Fruit fly (Drosophila melanogaster) whole organism, embryonic: ENCODE data around the gene CG13894.

Experiments
- Atf6 ChIP-seq: fragments of 200-800 bp; sonication (Bioruptor generic); IDR thresholded peaks from 2 replicates; pipeline ENCODE4 v1.3.6; 2022; ENCODE audit warnings: missing biosample characterization, missing genetic modification characterization
- Bgb ChIP-seq: fragments of 200-800 bp; sonication (Bioruptor generic); IDR thresholded peaks from 2 replicates; pipeline ENCODE4 v1.3.6; 2022; ENCODE audit warnings: missing biosample characterization, missing genetic modification characterization; ENCODE audit not compliant: partially characterized antibody
- CG10321 ChIP-seq: fragments of 200-800 bp; sonication (Bioruptor generic); IDR thresholded peaks from 2 replicates; pipeline ENCODE4 v1.3.6; 2022; ENCODE audit warnings: missing biosample characterization, missing genetic modification characterization
- CG10462 ChIP-seq: fragments of 200-800 bp; sonication (Bioruptor generic); optimal IDR thresholded peaks from 2 replicates; lab custom pipeline; 2016; ENCODE audit warnings: missing biosample characterization, missing genetic modification characterization
- CG11723 ChIP-seq: fragments of 200-800 bp; sonication (Bioruptor generic); optimal IDR thresholded peaks from 2 replicates; lab custom pipeline; 2017; ENCODE audit warnings: missing biosample characterization, mild to moderate bottlenecking, missing genetic modification characterization
- CG12236 ChIP-seq: fragments of 200-800 bp; sonication (Bioruptor generic); optimal IDR thresholded peaks from 2 replicates; lab custom pipeline; 2016; ENCODE audit warnings: missing biosample characterization, missing genetic modification characterization
- CG14860 ChIP-seq: fragments of 200-800 bp; sonication (Bioruptor generic); IDR thresholded peaks from 3 replicates; pipeline ENCODE4 v1.3.6; 2022; ENCODE audit warnings: missing biosample characterization, missing genetic modification characterization; ENCODE audit not compliant: partially characterized antibody
- CG15073 ChIP-seq: fragments of 200-800 bp; sonication (Bioruptor generic); optimal IDR thresholded peaks from 2 replicates; lab custom pipeline; 2016; ENCODE audit warnings: missing biosample characterization, missing genetic modification characterization
- CG16779 ChIP-seq: fragments of 200-800 bp; sonication (Bioruptor generic); IDR thresholded peaks from 2 replicates; pipeline ENCODE4 v1.3.6; 2022; ENCODE audit warnings: missing biosample characterization, missing genetic modification characterization
- CG17568 ChIP-seq: fragments of 200-800 bp; sonication (Bioruptor generic); optimal IDR thresholded peaks from 2 replicates; lab custom pipeline; 2018; ENCODE audit warnings: missing biosample characterization, mild to moderate bottlenecking, missing genetic modification characterization, moderate library complexity
- CG2120 ChIP-seq: fragments of 200-800 bp; sonication (Bioruptor generic); optimal IDR thresholded peaks from 3 replicates; lab custom pipeline; 2016; ENCODE audit warnings: missing biosample characterization, missing genetic modification characterization
- CG2202 ChIP-seq: fragments of 200-800 bp; sonication (Bioruptor generic); optimal IDR thresholded peaks from 2 replicates; lab custom pipeline; 2018; ENCODE audit warnings: missing biosample characterization, mild to moderate bottlenecking, missing genetic modification characterization
- CG43689 ChIP-seq: fragments of 200-800 bp; sonication (Bioruptor generic); IDR thresholded peaks from 2 replicates; pipeline ENCODE4 v1.3.6; 2022; ENCODE audit warnings: missing biosample characterization, missing genetic modification characterization
- CG4707 ChIP-seq: fragments of 200-800 bp; sonication (Bioruptor generic); optimal IDR thresholded peaks from 2 replicates; lab custom pipeline; 2018; ENCODE audit warnings: missing biosample characterization, mild to moderate bottlenecking, missing genetic modification characterization, moderate library complexity
- CG5180 ChIP-seq: fragments of 200-800 bp; sonication (Bioruptor generic); optimal IDR thresholded peaks from 3 replicates; lab custom pipeline; 2017; ENCODE audit warnings: missing biosample characterization, missing genetic modification characterization, mild to moderate bottlenecking, moderate library complexity, missing genetic modification reagents
- CG6813 ChIP-seq: fragments of 200-800 bp; sonication (Bioruptor generic); optimal IDR thresholded peaks from 2 replicates; lab custom pipeline; 2017; ENCODE audit warnings: missing biosample characterization, missing genetic modification characterization, mild to moderate bottlenecking, moderate library complexity, missing genetic modification reagents
- CG8290 ChIP-seq, 3 experiments: fragments of 200-800 bp; sonication (Bioruptor generic); optimal IDR thresholded peaks; 2 replicates each; lab custom pipeline; 2016 to 2019; ENCODE audit warnings: missing biosample characterization in 3 of 3, missing genetic modification characterization in 3 of 3, mild to moderate bottlenecking in 2 of 3, moderate library complexity in 1 of 3
- CG8944 ChIP-seq: fragments of 200-800 bp; sonication (Bioruptor generic); optimal IDR thresholded peaks from 3 replicates; lab custom pipeline; 2016; ENCODE audit warnings: missing biosample characterization, missing genetic modification characterization
- CG9797 ChIP-seq: fragments of 200-800 bp; sonication (Bioruptor generic); optimal IDR thresholded peaks from 3 replicates; lab custom pipeline; 2018; ENCODE audit warnings: missing biosample characterization, mild to moderate bottlenecking, missing genetic modification characterization
- CrebB ChIP-seq: fragments of 200-800 bp; sonication (Bioruptor generic); optimal IDR thresholded peaks from 3 replicates; lab custom pipeline; 2018; ENCODE audit warnings: missing biosample characterization, mild to moderate bottlenecking, missing genetic modification characterization
- D ChIP-seq, 2 experiments: fragments of 200-800 bp in 1 of 2; fragments of >200 bp in 1 of 2; sonication (Bioruptor generic) in 1 of 2; optimal IDR thresholded peaks; 2 replicates in 1 of 2; 3 replicates in 1 of 2; lab custom pipeline; 2017; ENCODE audit warnings: mild to moderate bottlenecking in 1 of 2, missing biosample characterization in 1 of 2, missing genetic modification characterization in 1 of 2, missing genetic modification reagents in 1 of 2
- Dip2 ChIP-seq: fragments of 200-800 bp; sonication (Bioruptor generic); IDR thresholded peaks from 2 replicates; pipeline ENCODE4 v1.3.6; 2022; ENCODE audit warnings: missing biosample characterization, missing genetic modification characterization
- Dll ChIP-seq: fragments of 200-800 bp; sonication (Bioruptor generic); IDR thresholded peaks from 4 replicates; pipeline ENCODE4 v1.3.6; 2022; ENCODE audit warnings: missing biosample characterization, missing genetic modification characterization; ENCODE audit not compliant: partially characterized antibody
- Doc2 ChIP-seq: fragments of 200-800 bp; sonication (Bioruptor generic); IDR thresholded peaks from 2 replicates; pipeline ENCODE4 v1.3.6; 2022; ENCODE audit warnings: missing biosample characterization, missing genetic modification characterization
- Gug ChIP-seq: fragments of 200-800 bp; sonication (Bioruptor generic); IDR thresholded peaks from 4 replicates; pipeline ENCODE4 v1.3.6; 2022; ENCODE audit warnings: missing biosample characterization, missing genetic modification characterization
- Hmr ChIP-seq: fragments of 200-800 bp; sonication (Bioruptor generic); optimal IDR thresholded peaks from 3 replicates; lab custom pipeline; 2017; ENCODE audit warnings: mild to moderate bottlenecking, missing biosample characterization, missing genetic modification reagents, missing genetic modification characterization
- Oaz ChIP-seq: fragments of 200-800 bp; sonication (Bioruptor generic); IDR thresholded peaks from 2 replicates; pipeline ENCODE4 v1.3.6; 2022; ENCODE audit warnings: missing biosample characterization, missing genetic modification characterization
- Sox102F ChIP-seq: fragments of 200-800 bp; sonication (Bioruptor generic); optimal IDR thresholded peaks from 2 replicates; lab custom pipeline; 2018; ENCODE audit warnings: missing biosample characterization, mild to moderate bottlenecking, missing genetic modification characterization, moderate library complexity
- Trl ChIP-seq, 3 experiments: fragments of >200 bp in 2 of 3; fragments of 200-800 bp in 1 of 3; sonication (Bioruptor generic) in 1 of 3; optimal IDR thresholded peaks; 2 replicates in 1 of 3; 3 replicates in 2 of 3; lab custom pipeline; 2016 to 2017; ENCODE audit warnings: missing biosample characterization in 1 of 3, missing genetic modification characterization in 1 of 3
- Vsx1 ChIP-seq: fragments of 200-800 bp; sonication (Bioruptor generic); optimal IDR thresholded peaks from 2 replicates; lab custom pipeline; 2017; ENCODE audit warnings: missing biosample characterization, mild to moderate bottlenecking, missing genetic modification characterization, missing genetic modification reagents
- ara ChIP-seq: fragments of 200-800 bp; sonication (Bioruptor generic); IDR thresholded peaks from 2 replicates; pipeline ENCODE4 v1.3.6; 2022; ENCODE audit warnings: missing biosample characterization, missing genetic modification characterization
- bowl ChIP-seq: fragments of 200-800 bp; sonication (Bioruptor generic); IDR thresholded peaks from 2 replicates; pipeline ENCODE4 v1.3.6; 2022; ENCODE audit warnings: missing biosample characterization, missing genetic modification characterization
- chinmo ChIP-seq: fragments of 200-800 bp; sonication (Bioruptor generic); IDR thresholded peaks from 4 replicates; pipeline ENCODE4 v1.3.6; 2022; ENCODE audit warnings: missing biosample characterization, missing genetic modification characterization; ENCODE audit not compliant: partially characterized antibody
- fd3F ChIP-seq: fragments of 200-800 bp; sonication (Bioruptor generic); optimal IDR thresholded peaks from 2 replicates; lab custom pipeline; 2018; ENCODE audit warnings: missing biosample characterization, mild to moderate bottlenecking, missing genetic modification characterization, moderate library complexity
- grn ChIP-seq: fragments of 200-800 bp; sonication (Bioruptor generic); optimal IDR thresholded peaks from 3 replicates; lab custom pipeline; 2017; ENCODE audit warnings: missing biosample characterization, missing genetic modification characterization
- ham ChIP-seq: fragments of 200-800 bp; sonication (Bioruptor generic); IDR thresholded peaks from 2 replicates; pipeline ENCODE4 v1.3.6; 2022; ENCODE audit warnings: missing biosample characterization, missing genetic modification characterization
- jumu ChIP-seq: fragments of 200-800 bp; sonication (Bioruptor generic); optimal IDR thresholded peaks from 3 replicates; lab custom pipeline; 2016; ENCODE audit warnings: missing biosample characterization, missing genetic modification characterization
- klu ChIP-seq: fragments of 200-800 bp; sonication (Bioruptor generic); IDR thresholded peaks from 2 replicates; pipeline ENCODE4 v1.3.6; 2022; ENCODE audit warnings: missing biosample characterization, missing genetic modification characterization
- pan ChIP-seq, 4 experiments: fragments of >200 bp in 3 of 4; fragments of 200-800 bp in 1 of 4; sonication (Bioruptor generic) in 1 of 4; optimal IDR thresholded peaks in 3 of 4; IDR thresholded peaks in 1 of 4; 2 replicates each; pipeline versions ENCODE4 v1.3.6 to Lab custom; 2017 to 2022; ENCODE audit warnings: missing biosample characterization in 2 of 4, missing genetic modification characterization in 2 of 4, mixed read lengths in 1 of 4
- prd ChIP-seq, 3 experiments: fragments of >200 bp in 2 of 3; fragments of 200-800 bp in 1 of 3; sonication (Bioruptor generic) in 1 of 3; optimal IDR thresholded peaks in 2 of 3; IDR thresholded peaks in 1 of 3; 2 replicates in 2 of 3; 3 replicates in 1 of 3; pipeline versions ENCODE4 v1.3.6 to Lab custom; 2017 to 2022; ENCODE audit warnings: missing biosample characterization in 1 of 3, missing genetic modification characterization in 1 of 3
- pros ChIP-seq: fragments of 200-800 bp; sonication (Bioruptor generic); optimal IDR thresholded peaks from 3 replicates; lab custom pipeline; 2019; ENCODE audit warnings: missing biosample characterization, mild to moderate bottlenecking, missing genetic modification characterization, moderate library complexity
- row ChIP-seq: fragments of 200-800 bp; sonication (Bioruptor generic); IDR thresholded peaks from 3 replicates; pipeline ENCODE4 v1.3.6; 2022; ENCODE audit warnings: missing biosample characterization, missing genetic modification characterization
- sna ChIP-seq: fragments of 200-800 bp; sonication (Bioruptor generic); IDR thresholded peaks from 2 replicates; pipeline ENCODE4 v1.3.6; 2022; ENCODE audit warnings: missing biosample characterization, missing genetic modification characterization; ENCODE audit not compliant: partially characterized antibody
- tap ChIP-seq: fragments of 200-800 bp; optimal IDR thresholded peaks from 3 replicates; lab custom pipeline; 2019; ENCODE audit warnings: missing biosample characterization, mild to moderate bottlenecking, missing genetic modification characterization, moderate library complexity
- tio ChIP-seq: fragments of 200-800 bp; sonication (Bioruptor generic); optimal IDR thresholded peaks from 2 replicates; lab custom pipeline; 2017; ENCODE audit warnings: missing biosample characterization, missing genetic modification characterization, inconsistent platforms
- wek ChIP-seq: fragments of 200-800 bp; sonication (Bioruptor generic); optimal IDR thresholded peaks from 3 replicates; lab custom pipeline; 2018; ENCODE audit warnings: missing biosample characterization, mild to moderate bottlenecking, missing genetic modification characterization, moderate library complexity

Gene CG13894

DNA sequence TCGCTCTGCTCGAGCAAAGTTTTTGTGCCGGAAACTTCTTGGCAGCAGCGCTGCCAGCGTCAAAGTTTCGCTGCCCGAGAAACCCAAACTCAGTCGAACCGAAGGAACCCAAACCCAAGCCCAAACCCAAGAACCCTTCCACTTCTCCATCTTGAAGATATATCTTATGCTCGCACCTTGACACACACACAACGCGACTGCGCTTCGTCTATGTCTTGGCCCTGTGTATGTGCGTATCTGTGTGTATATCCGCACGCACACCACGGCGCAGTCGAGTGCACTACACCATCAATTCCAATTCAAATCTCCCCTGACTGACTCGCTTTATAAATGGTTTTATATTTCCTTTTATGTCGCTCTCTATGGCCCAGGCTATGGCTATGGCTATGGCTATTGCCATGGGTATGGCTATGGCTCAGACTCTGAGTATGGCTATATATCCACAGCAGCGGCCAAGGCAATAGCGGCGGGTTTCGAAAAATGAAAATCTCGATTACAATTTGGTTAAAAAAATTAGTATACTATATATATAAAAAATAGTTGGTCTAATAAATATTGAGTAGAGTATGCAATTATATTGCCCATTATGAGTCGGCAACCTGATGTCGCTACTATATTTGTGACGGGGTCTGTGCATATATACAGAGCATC lies 2.4 kb downstream of the CG13894 start (continued):
- peak; percentile 59 for TF ChIP-seq CG8944 (GFP tag; lab: Kevin White, UChicago)
- peak; percentile 70 for TF ChIP-seq CG10321 (GFP tag; lab: Robert Waterston, UW)
- peak; percentile 96 for TF ChIP-seq tap (tag; lab: Kevin White, UChicago)
- peak; percentile 94 for TF ChIP-seq Sox102F (GFP tag; lab: Kevin White, UChicago)
- TF ChIP-seq Doc2 (GFP tag; lab: Robert Waterston, UW): peak; percentile 48; the same call in 1 of the 2 replicates
- peak; percentile 83 for TF ChIP-seq CG2120 (GFP tag; lab: Kevin White, UChicago)
- TF ChIP-seq Bgb (GFP tag; lab: Robert Waterston, UW): no peak
- peak; percentile 93 for TF ChIP-seq Gug (GFP tag; lab: Robert Waterston, UW)
- peak; percentile 91 for TF ChIP-seq fd3F (GFP tag; lab: Kevin White, UChicago)
- TF ChIP-seq CG9797: peak; percentile 61
- TF ChIP-seq ara: peak; percentile 97
- no peak for TF ChIP-seq prd (optimal IDR thresholded peaks at IDR 0.05; lab: Kevin White, UChicago)
- TF ChIP-seq prd (GFP tag; IDR thresholded peaks at IDR 0.05; lab: Robert Waterston, UW): peak; percentile 98
- peak; percentile 89 for TF ChIP-seq CG43689 (GFP tag; lab: Robert Waterston, UW)
- peak; percentile 35; the same call in 1 of the 2 replicates for TF ChIP-seq Dip2 (GFP tag; lab: Robert Waterston, UW)
- peak; percentile 89 for TF ChIP-seq CG4707 (GFP tag; lab: Kevin White, UChicago)
- peak; percentile 88 for TF ChIP-seq Oaz
- peak; percentile 93 for TF ChIP-seq CG11723
- peak; percentile 85 for TF ChIP-seq CG5180 (GFP tag; lab: Kevin White, UChicago)
- no peak for TF ChIP-seq Trl (optimal IDR thresholded peaks at IDR 0.05; lab: Kevin White, UChicago)
- TF ChIP-seq Trl (GFP tag; optimal IDR thresholded peaks at IDR 0.05; lab: Kevin White, UChicago): peak; percentile 61
- no peak for TF ChIP-seq grn (GFP tag; lab: Kevin White, UChicago)
- TF ChIP-seq tio (GFP tag; lab: Kevin White, UChicago): no peak
- TF ChIP-seq CG6813 (GFP tag; lab: Kevin White, UChicago): peak; percentile 97
- peak; percentile 94 for TF ChIP-seq CG17568 (GFP tag; lab: Kevin White, UChicago)
- peak; percentile 88 for TF ChIP-seq CrebB (tag; lab: Kevin White, UChicago)
- peak; percentile 83 for TF ChIP-seq CG10462 (GFP tag; lab: Kevin White, UChicago)
- TF ChIP-seq Vsx1 (GFP tag; lab: Kevin White, UChicago): peak; percentile 89
- peak; percentile 85 for TF ChIP-seq CG16779 (GFP tag; lab: Robert Waterston, UW)
- peak; percentile 87 for TF ChIP-seq klu (GFP tag; lab: Robert Waterston, UW)
- TF ChIP-seq row (GFP tag; lab: Robert Waterston, UW): peak; percentile 95
- peak; percentile 79 for TF ChIP-seq ham (GFP tag; lab: Robert Waterston, UW)
- TF ChIP-seq D (optimal IDR thresholded peaks at IDR 0.05; lab: Kevin White, UChicago): no peak
- peak; percentile 96 for TF ChIP-seq D (GFP tag; optimal IDR thresholded peaks at IDR 0.05; lab: Kevin White, UChicago)
- peak; percentile 94 for TF ChIP-seq Atf6 (GFP tag; lab: Robert Waterston, UW)
- peak; percentile 2 for TF ChIP-seq CG12236 (GFP tag; lab: Kevin White, UChicago)
- peak; percentile 96 for TF ChIP-seq Hmr (GFP tag; lab: Kevin White, UChicago)
- no peak for TF ChIP-seq pan (optimal IDR thresholded peaks at IDR 0.05; lab: Kevin White, UChicago)
- peak in 1 of 2 experiments; percentile 96 for TF ChIP-seq pan (GFP tag; optimal IDR thresholded peaks at IDR 0.05 in 1 of 2, IDR thresholded peaks at IDR 0.05 in 1 of 2)
- peak; percentile 76 for TF ChIP-seq wek (GFP tag; lab: Kevin White, UChicago)
- no peak for TF ChIP-seq CG14860
- 0 out of 4 replicates have a peak, but pooled peaks have one; percentile 19 for TF ChIP-seq chinmo
- TF ChIP-seq CG15073 (GFP tag; lab: Kevin White, UChicago): peak; percentile 29
- TF ChIP-seq Dll: no peak
- TF ChIP-seq jumu (GFP tag; lab: Kevin White, UChicago): no peak
- TF ChIP-seq bowl: peak; percentile 90
- TF ChIP-seq CG8290 (GFP tag; optimal IDR thresholded peaks at IDR 0.05; lab: Kevin White, UChicago): peak; percentile 97
- peak; percentile 69 to 82 for TF ChIP-seq CG8290 (tag; optimal IDR thresholded peaks at IDR 0.05; lab: Kevin White, UChicago)
- TF ChIP-seq sna (GFP tag; lab: Robert Waterston, UW): no peak
- TF ChIP-seq CG2202 (tag; lab: Kevin White, UChicago): peak; percentile 95
- peak; percentile 86 for TF ChIP-seq pros (GFP tag; lab: Kevin White, UChicago)
